Fruit fly (Drosophila melanogaster): ENCODE data around the gene GstD4.

GstD4 gene

DNA sequence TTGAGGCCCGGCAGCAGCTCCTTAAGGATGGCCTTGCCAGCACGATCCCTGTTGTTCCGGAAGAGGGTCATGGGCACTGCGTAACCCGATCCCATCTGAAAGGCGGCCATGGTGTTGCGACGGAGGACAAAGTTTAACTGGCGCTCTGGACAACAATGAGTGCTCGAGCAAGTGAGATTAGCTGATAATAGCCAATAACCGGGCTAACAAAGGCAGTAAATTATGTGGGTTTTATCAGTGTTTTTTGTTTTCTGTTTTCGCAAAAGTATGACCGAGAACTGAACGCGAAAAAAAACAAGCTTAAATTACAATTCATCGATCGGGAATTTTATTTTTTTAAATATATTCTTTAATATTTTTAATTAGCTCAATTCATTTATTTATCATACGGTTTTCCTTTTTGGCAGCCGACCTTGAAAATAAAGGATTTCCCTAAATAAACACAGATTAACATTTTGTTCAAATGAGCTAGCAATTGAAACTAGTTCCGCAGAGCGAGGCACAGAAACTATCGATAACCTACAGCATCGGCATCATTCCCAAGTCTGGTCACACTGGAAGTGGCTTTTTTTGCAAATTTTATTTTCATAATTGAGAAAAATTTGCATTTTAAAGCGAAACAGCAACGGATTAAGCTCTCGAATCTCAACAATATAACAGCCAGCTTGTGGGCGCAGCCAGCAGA, 39.5 kb downstream of the GstD4 start, which contains the start of the genes Dip-C and pps:
TSS of gene Dip-C (minus strand) at position 486 of the 685 bp plus-strand sequence.
TSS of gene pps (plus strand) at position 555 of the 685 bp plus-strand sequence.
- TF ChIP-seq Rel (GFP tag; optimal IDR thresholded peaks at IDR 0.05) (no peak), Rel (tag; optimal IDR thresholded peaks at IDR 0.05) (peak; percentile 83), jim (GFP tag; optimal IDR thresholded peaks at IDR 0.05) (no peak), sage (GFP tag; optimal IDR thresholded peaks at IDR 0.05) (no peak), HLH106 (tag; optimal IDR thresholded peaks at IDR 0.05) (no peak), psq (GFP tag; optimal IDR thresholded peaks at IDR 0.05) (peak; percentile 4), Jra (GFP tag; optimal IDR thresholded peaks at IDR 0.05) (no peak), Sp1 (GFP tag; optimal IDR thresholded peaks at IDR 0.05) (peak; percentile 26)

DNA sequence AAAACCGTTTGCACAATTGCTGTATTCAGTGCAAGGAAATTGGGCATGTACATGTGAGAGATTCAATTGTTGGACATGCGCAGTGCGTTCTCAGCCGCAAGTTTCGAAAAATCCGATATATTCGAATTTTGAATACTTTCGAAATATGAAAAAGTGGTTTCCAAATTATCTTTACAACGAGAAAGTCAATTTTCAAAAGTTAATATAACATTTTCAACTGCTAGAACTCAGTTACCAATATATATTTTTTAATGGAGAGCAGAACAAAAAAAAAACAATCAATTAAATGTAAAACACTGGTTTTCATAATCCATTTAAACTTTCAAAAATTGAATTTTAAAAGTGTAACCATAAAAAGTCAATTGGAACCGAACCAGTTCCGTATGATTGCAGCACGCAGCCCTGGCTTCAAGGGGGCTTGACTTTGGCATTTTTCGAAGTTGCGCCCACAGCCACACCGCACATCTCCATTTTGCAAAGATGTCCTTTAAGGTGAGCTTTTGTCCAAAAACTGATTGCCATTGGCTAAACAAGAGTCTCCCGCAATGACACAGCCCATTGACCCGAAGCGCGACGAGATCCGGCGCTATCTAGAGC, 48.6 kb downstream of the GstD4 start, which contains the start of the genes Scgbeta and CG17202:
TSS of gene Scgbeta (minus strand) at position 51 of the 597 bp plus-strand sequence.
TSS of gene CG17202 (plus strand) at position 390 of the 597 bp plus-strand sequence.
- no peak for TF ChIP-seq lola (GFP tag; optimal IDR thresholded peaks at IDR 0.05)
- TF ChIP-seq jim (GFP tag; optimal IDR thresholded peaks at IDR 0.05), result no peak
- peak; percentile 56 for TF ChIP-seq Hr83 (GFP tag; optimal IDR thresholded peaks at IDR 0.05; ENCODE audit: poor library complexity, severe bottlenecking)
- TF ChIP-seq Abd-B (GFP tag; optimal IDR thresholded peaks at IDR 0.05), result no peak
- TF ChIP-seq Jra (GFP tag; optimal IDR thresholded peaks at IDR 0.05), result no peak
- no peak for TF ChIP-seq CrebA (GFP tag; optimal IDR thresholded peaks at IDR 0.05; ENCODE audit: borderline replicate concordance)

DNA sequence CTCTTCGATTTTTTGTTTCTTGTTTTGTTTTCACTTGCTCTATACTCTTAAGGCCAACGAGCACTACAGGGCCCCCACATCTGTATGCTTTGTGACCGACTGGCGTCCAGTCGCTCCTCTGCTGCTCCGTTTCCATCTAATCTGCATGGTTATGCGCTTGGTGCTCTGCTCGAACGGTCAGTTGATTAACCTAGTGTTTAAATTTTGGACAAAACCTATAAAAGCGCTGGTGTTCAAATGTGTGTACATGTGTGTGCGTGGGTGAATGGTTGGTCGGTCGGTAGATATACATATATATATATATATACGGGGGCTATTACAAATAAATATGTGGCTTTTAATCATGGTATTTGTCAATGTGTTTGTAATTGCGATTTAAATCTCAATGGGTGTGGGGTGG, 50.1 kb downstream of the GstD4 start:
- TF ChIP-seq HLH106 (tag; optimal IDR thresholded peaks at IDR 0.05), result no peak
- TF ChIP-seq rgr (GFP tag; optimal IDR thresholded peaks at IDR 0.05), result peak; percentile 97

All from whole organism, wandering third instar larva.